Worm (Caenorhabditis elegans): ENCODE data around the gene imb-2.

DNA sequence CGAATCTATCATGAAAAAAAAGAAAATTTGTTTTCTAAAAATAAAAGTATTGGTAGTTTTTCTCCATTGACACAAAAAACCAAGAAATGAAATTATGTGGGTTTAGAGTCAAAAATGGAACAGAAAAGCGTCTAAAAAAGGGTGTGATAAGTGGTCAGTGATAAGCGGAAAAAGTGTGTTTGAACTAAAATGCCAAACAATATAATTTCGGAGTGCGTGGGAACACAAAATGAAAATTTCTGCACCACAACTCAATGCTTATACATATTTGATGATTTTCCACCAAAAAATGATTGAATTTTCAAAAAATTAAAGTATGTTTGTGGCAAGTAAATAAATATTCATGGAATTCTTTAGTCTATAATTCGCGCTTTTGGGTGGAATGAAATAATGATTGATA, 49.9 kb downstream of the imb-2 start:
- TF ChIP-seq unc-62 (GFP tag; optimal IDR thresholded peaks at IDR 0.05): no peak
- no peak for TF ChIP-seq nhr-12 (tag; optimal IDR thresholded peaks at IDR 0.05)
- TF ChIP-seq nhr-28 (tag; optimal IDR thresholded peaks at IDR 0.05): no peak
- no peak for TF ChIP-seq unc-120 (tag; optimal IDR thresholded peaks at IDR 0.05; ENCODE audit: poor library complexity, severe bottlenecking)
- TF ChIP-seq bed-3 (GFP tag; optimal IDR thresholded peaks at IDR 0.05): no peak

Measured in whole organism, mixed stage, embryonic.